Worm (Caenorhabditis elegans): ENCODE measurements around the gene pfn-3.

pfn-3 gene

ce11 chrX:1085000-1085399 lies 4.6 kb upstream of the pfn-3 start:
- TF ChIP-seq pes-1 (GFP tag; IDR thresholded peaks at IDR 0.05) (no peak), tbx-37 (GFP tag; conservative IDR thresholded peaks at IDR 0.05) (no peak), sea-1 (GFP tag; conservative IDR thresholded peaks at IDR 0.05) (no peak), ama-1 (optimal IDR thresholded peaks at IDR 0.05) (no peak), ets-7 (tag; optimal IDR thresholded peaks at IDR 0.05) (no peak), B0310.2 (tag; optimal IDR thresholded peaks at IDR 0.05) (no peak), hmg-4 (GFP tag; optimal IDR thresholded peaks at IDR 0.05) (no peak), scrt-1 (GFP tag; IDR thresholded peaks at IDR 0.05) (no peak), tra-4 (tag; optimal IDR thresholded peaks at IDR 0.05) (no peak), ceh-13 (GFP tag; optimal IDR thresholded peaks at IDR 0.05) (no peak), hnd-1 (tag; optimal IDR thresholded peaks at IDR 0.05) (no peak), ceh-36 (tag; optimal IDR thresholded peaks at IDR 0.05) (no peak), hmbx-1 (tag; optimal IDR thresholded peaks at IDR 0.05) (no peak), flt-1 (GFP tag; IDR thresholded peaks at IDR 0.05) (no peak), F13C5.2 (tag; optimal IDR thresholded peaks at IDR 0.05) (no peak), tbx-11 (GFP tag; IDR thresholded peaks at IDR 0.05) (no peak), aly-1 (tag; optimal IDR thresholded peaks at IDR 0.05) (no peak)

- TF ChIP-seq hmg-4 (GFP tag; optimal IDR thresholded peaks at IDR 0.05) (peak; percentile 62), aly-1 (tag; optimal IDR thresholded peaks at IDR 0.05) (peak; percentile 41), ets-7 (tag; optimal IDR thresholded peaks at IDR 0.05) (no peak), scrt-1 (GFP tag; IDR thresholded peaks at IDR 0.05) (0 out of 2 replicates have a peak, but pooled peaks have one; percentile 17)
These were observed 1.5 kb upstream of the pfn-3 start for ce11 chrX:1081927-1082326.

DNA sequence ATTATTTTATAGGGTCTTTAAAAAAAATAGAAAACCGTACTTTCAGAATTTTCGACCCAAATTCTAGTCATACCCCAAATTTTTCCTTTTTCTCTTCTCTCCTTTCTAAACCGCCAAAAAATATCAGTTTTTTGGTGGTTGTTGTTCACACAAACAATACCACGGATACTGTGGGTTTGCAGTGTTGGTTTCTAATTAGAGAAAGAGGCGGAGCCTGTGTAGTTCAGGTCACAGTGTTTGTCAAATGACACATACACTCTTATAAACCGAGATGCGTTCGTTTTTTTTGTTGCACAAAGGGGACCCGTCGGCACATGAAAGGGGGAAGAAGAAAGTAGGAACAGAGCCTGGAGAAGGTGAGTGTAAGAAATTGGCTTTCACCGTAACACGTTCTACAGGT lies 8.3 kb downstream of the pfn-3 start, which contains the start of gene lim-6:
lim-6 (plus strand) TSS at position 301 of the 400 bp plus-strand sequence.
- TF ChIP-seq sea-1 (GFP tag; conservative IDR thresholded peaks at IDR 0.05): no peak
- no peak for TF ChIP-seq hnd-1 (tag; optimal IDR thresholded peaks at IDR 0.05)
- no peak for TF ChIP-seq scrt-1 (GFP tag; IDR thresholded peaks at IDR 0.05)

DNA sequence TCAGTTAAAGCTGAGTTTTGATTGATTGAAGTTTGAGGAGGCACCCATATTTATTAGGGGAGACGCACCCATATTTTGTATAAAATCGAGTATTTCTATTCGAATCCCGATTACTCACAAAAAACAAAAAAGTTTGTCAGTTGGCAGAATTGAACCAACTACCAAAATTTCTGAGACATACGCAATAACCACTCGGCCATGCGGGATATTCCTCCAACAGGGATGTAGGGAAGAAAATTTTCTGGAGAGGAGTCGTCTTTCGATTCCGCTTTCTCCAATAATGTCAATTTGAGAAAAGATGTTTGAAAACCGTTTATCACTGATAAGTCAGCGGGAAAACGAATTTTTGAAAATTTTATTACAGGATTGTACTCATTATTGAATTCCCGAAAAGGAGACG lies 9.9 kb downstream of the pfn-3 start:
- peak; percentile 48; the same call in 1 of the 2 replicates for TF ChIP-seq tbx-37 (GFP tag; conservative IDR thresholded peaks at IDR 0.05)

ce11 chrX:1068986-1069385 lies 11.5 kb downstream of the pfn-3 start, which contains the start of gene mksr-1:
Gene mksr-1 (minus strand): TSS chrX:1069129.
- TF ChIP-seq ets-7 (tag; optimal IDR thresholded peaks at IDR 0.05) (peak; percentile 78), F13C5.2 (tag; optimal IDR thresholded peaks at IDR 0.05) (no peak), hnd-1 (tag; optimal IDR thresholded peaks at IDR 0.05) (no peak)

ce11 chrX:1064064-1064463 lies 16.4 kb downstream of the pfn-3 start:
- TF ChIP-seq hmg-4 (GFP tag; optimal IDR thresholded peaks at IDR 0.05) (peak; percentile 40), F13C5.2 (tag; optimal IDR thresholded peaks at IDR 0.05) (peak; percentile 45), tbx-11 (GFP tag; IDR thresholded peaks at IDR 0.05) (no peak)

- TF ChIP-seq scrt-1 (GFP tag; IDR thresholded peaks at IDR 0.05) (0 out of 2 replicates have a peak, but pooled peaks have one; percentile 20), hmbx-1 (tag; optimal IDR thresholded peaks at IDR 0.05) (no peak)
These were observed 17.9 kb downstream of the pfn-3 start, which contains the start of gene unc-1 for ce11 chrX:1062403-1063073. Gene unc-1 (minus strand): TSS chrX:1062453.

DNA sequence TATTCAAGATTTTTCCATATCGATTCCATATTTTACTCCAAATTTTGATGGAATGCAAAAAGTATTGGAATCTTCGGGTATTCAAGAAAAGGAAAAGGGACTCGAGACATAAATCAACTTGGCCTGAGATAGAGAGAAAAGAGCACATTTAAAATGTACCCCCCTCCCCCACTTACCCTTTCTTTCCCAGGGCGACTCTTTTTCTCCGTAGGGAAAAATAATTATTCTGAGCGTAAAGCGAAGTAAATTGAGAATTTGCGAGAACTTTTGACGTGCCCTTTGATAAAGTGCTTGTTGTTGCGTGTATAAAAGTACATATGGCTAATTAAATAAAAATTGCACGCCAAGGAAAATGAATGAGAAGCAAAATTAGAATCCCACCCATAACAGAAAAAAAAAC lies 19.7 kb downstream of the pfn-3 start:
- no peak for TF ChIP-seq pes-1 (GFP tag; IDR thresholded peaks at IDR 0.05)
- no peak for TF ChIP-seq sea-1 (GFP tag; conservative IDR thresholded peaks at IDR 0.05)
- TF ChIP-seq tbx-37 (GFP tag; conservative IDR thresholded peaks at IDR 0.05): no peak
- no peak for TF ChIP-seq tra-4 (tag; optimal IDR thresholded peaks at IDR 0.05)
- no peak for TF ChIP-seq aly-1 (tag; optimal IDR thresholded peaks at IDR 0.05)
- no peak for TF ChIP-seq ceh-36 (tag; optimal IDR thresholded peaks at IDR 0.05)

DNA sequence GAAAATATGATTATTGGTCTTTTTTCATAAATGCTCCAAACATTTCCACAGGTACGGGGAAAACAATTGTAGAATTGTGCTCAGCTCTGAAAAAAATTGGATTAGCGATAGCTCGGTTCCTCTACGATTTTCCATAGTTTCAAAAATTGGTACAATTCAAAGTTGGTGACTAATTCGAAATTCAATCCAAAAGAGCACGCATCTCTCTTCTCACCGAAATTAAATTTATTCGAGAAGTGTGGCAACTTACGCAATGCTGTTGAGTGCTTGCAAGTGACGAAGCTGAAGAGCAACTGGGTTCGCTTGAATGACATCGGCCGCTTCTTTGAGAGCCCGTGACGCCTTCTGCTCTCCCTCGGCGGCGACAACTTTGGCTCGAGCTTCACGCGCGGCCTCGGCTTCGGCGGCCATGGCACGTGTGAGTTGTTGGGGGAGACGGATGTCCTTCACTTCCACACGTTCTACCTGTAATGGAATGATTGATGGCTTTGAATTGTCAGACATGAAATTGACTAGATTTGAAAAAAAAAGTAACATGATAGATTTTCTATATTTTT lies 22.6 kb downstream of the pfn-3 start:
- TF ChIP-seq hmbx-1 (tag; optimal IDR thresholded peaks at IDR 0.05) (no peak), hmg-4 (GFP tag; optimal IDR thresholded peaks at IDR 0.05) (no peak), tbx-37 (GFP tag; conservative IDR thresholded peaks at IDR 0.05) (no peak), tbx-11 (GFP tag; IDR thresholded peaks at IDR 0.05) (no peak), F13C5.2 (tag; optimal IDR thresholded peaks at IDR 0.05) (no peak), ceh-36 (tag; optimal IDR thresholded peaks at IDR 0.05) (no peak), pes-1 (GFP tag; IDR thresholded peaks at IDR 0.05) (no peak), aly-1 (tag; optimal IDR thresholded peaks at IDR 0.05) (no peak), B0310.2 (tag; optimal IDR thresholded peaks at IDR 0.05) (no peak), tra-4 (tag; optimal IDR thresholded peaks at IDR 0.05) (no peak)
